Worm (Caenorhabditis elegans): ENCODE data around the gene mup-2.

DNA sequence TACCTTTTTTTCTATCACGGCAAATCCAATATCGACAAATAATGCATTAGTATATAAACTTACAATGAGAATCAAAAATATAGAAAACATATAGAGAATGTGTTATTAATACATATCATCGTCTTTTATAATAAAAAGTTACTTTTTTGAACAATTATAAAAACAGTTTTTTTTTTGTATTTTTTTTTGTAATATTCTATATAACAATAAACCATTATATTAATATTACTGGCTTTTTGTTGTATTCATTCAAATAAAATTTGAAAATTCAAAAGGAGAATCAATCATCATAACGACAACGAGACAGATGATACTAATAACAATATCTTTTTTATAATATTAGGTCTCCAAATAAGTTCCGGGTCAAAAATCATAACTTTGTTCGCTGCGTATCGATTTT is 27.5 kb upstream of the mup-2 start, which contains the start of gene K10C2.8:
- no peak for TF ChIP-seq flt-1 (GFP tag; IDR thresholded peaks at IDR 0.05)
- no peak for TF ChIP-seq ztf-23 (GFP tag; IDR thresholded peaks at IDR 0.05)
- TF ChIP-seq med-1 (GFP tag; optimal IDR thresholded peaks at IDR 0.05; ENCODE audit: insufficient read depth), result no peak
- no peak for TF ChIP-seq T22C8.4 (GFP tag; IDR thresholded peaks at IDR 0.05)
- TF ChIP-seq tab-1 (GFP tag; IDR thresholded peaks at IDR 0.05), result no peak
- TF ChIP-seq ztf-29 (GFP tag; IDR thresholded peaks at IDR 0.05), result no peak
- no peak for TF ChIP-seq cog-1 (tag; optimal IDR thresholded peaks at IDR 0.05)
- no peak for TF ChIP-seq klf-2 (GFP tag; conservative IDR thresholded peaks at IDR 0.05)

Measured in whole organism, midembryonic.